Fruit fly (Drosophila melanogaster) whole organism, embryonic: ENCODE results near the gene AP-1sigma.
A peak's percentile ranks its signal among the peaks of the same experiment; 100 is the strongest.

Source experiments
- Abd-B ChIP-seq: fragments of 200-800 bp; sonication (Bioruptor generic); optimal IDR thresholded peaks from 2 replicates; lab custom pipeline; 2018; ENCODE audit warnings: missing biosample characterization, mild to moderate bottlenecking, missing genetic modification characterization, moderate library complexity
- Atf-2 ChIP-seq: fragments of 200-800 bp; sonication (Bioruptor generic); optimal IDR thresholded peaks from 2 replicates; lab custom pipeline; 2016; ENCODE audit warnings: missing biosample characterization, missing genetic modification characterization
- CG10462 ChIP-seq: fragments of 200-800 bp; sonication (Bioruptor generic); optimal IDR thresholded peaks from 2 replicates; lab custom pipeline; 2016; ENCODE audit warnings: missing biosample characterization, missing genetic modification characterization
- CG11560 ChIP-seq: fragments of 200-800 bp; sonication (Bioruptor generic); IDR thresholded peaks from 3 replicates; pipeline ENCODE4 v1.3.6; 2022; ENCODE audit warnings: missing biosample characterization, missing genetic modification characterization
- CG12219 ChIP-seq: fragments of 200-800 bp; sonication (Bioruptor generic); optimal IDR thresholded peaks from 3 replicates; lab custom pipeline; 2018; ENCODE audit warnings: missing biosample characterization, mild to moderate bottlenecking, missing genetic modification characterization
- CG12769 ChIP-seq: fragments of 200-800 bp; sonication (Bioruptor generic); optimal IDR thresholded peaks from 2 replicates; lab custom pipeline; 2019; ENCODE audit warnings: missing biosample characterization, mild to moderate bottlenecking, missing genetic modification characterization, moderate library complexity
- CG13894 ChIP-seq: fragments of 200-800 bp; sonication (Bioruptor generic); optimal IDR thresholded peaks from 3 replicates; lab custom pipeline; 2018; ENCODE audit warnings: missing biosample characterization, mild to moderate bottlenecking, missing genetic modification characterization, moderate library complexity
- CG14050 ChIP-seq: fragments of 200-800 bp; sonication (Bioruptor generic); IDR thresholded peaks from 3 replicates; pipeline ENCODE4 v1.3.6; 2022; ENCODE audit warnings: missing biosample characterization, missing genetic modification characterization
- CG15269 ChIP-seq: fragments of 200-800 bp; sonication (Bioruptor generic); optimal IDR thresholded peaks from 2 replicates; lab custom pipeline; 2018; ENCODE audit warnings: missing biosample characterization, mild to moderate bottlenecking, missing genetic modification characterization, moderate library complexity
- CG15601 ChIP-seq: fragments of 200-800 bp; sonication (Bioruptor generic); optimal IDR thresholded peaks from 3 replicates; lab custom pipeline; 2019; ENCODE audit warnings: missing biosample characterization, mild to moderate bottlenecking, missing genetic modification characterization, moderate library complexity
- CG16813 ChIP-seq: fragments of 200-800 bp; sonication (Bioruptor generic); IDR thresholded peaks from 3 replicates; pipeline ENCODE4 v1.3.6; 2022; ENCODE audit warnings: missing biosample characterization, missing genetic modification characterization; ENCODE audit not compliant: partially characterized antibody
- CG17385 ChIP-seq: fragments of 200-800 bp; sonication (Bioruptor generic); optimal IDR thresholded peaks from 3 replicates; lab custom pipeline; 2018; ENCODE audit warnings: missing biosample characterization, mild to moderate bottlenecking, missing genetic modification characterization
- CG17612 ChIP-seq: fragments of 200-800 bp; sonication (Bioruptor generic); IDR thresholded peaks from 2 replicates; pipeline ENCODE4 v1.3.6; 2022; ENCODE audit warnings: missing biosample characterization, missing genetic modification characterization
- CG17829 ChIP-seq: fragments of 200-800 bp; optimal IDR thresholded peaks from 2 replicates; lab custom pipeline; 2019; ENCODE audit warnings: missing biosample characterization, mild to moderate bottlenecking, missing genetic modification characterization, moderate library complexity
- CG2120 ChIP-seq: fragments of 200-800 bp; sonication (Bioruptor generic); optimal IDR thresholded peaks from 3 replicates; lab custom pipeline; 2016; ENCODE audit warnings: missing biosample characterization, missing genetic modification characterization
- CG30020 ChIP-seq: fragments of 200-800 bp; optimal IDR thresholded peaks from 2 replicates; lab custom pipeline; 2019; ENCODE audit warnings: missing biosample characterization, mild to moderate bottlenecking, missing genetic modification characterization, moderate library complexity
- CG3281 ChIP-seq: fragments of 200-800 bp; sonication (Bioruptor generic); optimal IDR thresholded peaks from 3 replicates; lab custom pipeline; 2017; ENCODE audit warnings: missing biosample characterization, mild to moderate bottlenecking, missing genetic modification characterization
- CG4617 ChIP-seq: fragments of 200-800 bp; sonication (Bioruptor generic); optimal IDR thresholded peaks from 3 replicates; lab custom pipeline; 2016; ENCODE audit warnings: missing biosample characterization, missing genetic modification characterization, borderline replicate concordance
- CG6175 ChIP-seq: fragments of 200-800 bp; sonication (Bioruptor generic); IDR thresholded peaks from 3 replicates; pipeline ENCODE4 v1.3.6; 2022; ENCODE audit warnings: missing biosample characterization, missing genetic modification characterization
- CG7839 ChIP-seq: fragments of 200-800 bp; sonication (Bioruptor generic); optimal IDR thresholded peaks from 3 replicates; lab custom pipeline; 2018; ENCODE audit warnings: missing biosample characterization, mild to moderate bottlenecking, missing genetic modification characterization, moderate library complexity
- CG8290 ChIP-seq, 3 experiments: fragments of 200-800 bp; sonication (Bioruptor generic); optimal IDR thresholded peaks; 2 replicates each; lab custom pipeline; 2016 to 2019; ENCODE audit warnings: missing biosample characterization in 3 of 3, missing genetic modification characterization in 3 of 3, mild to moderate bottlenecking in 2 of 3, moderate library complexity in 1 of 3
- CG8924 ChIP-seq: fragments of 200-800 bp; optimal IDR thresholded peaks from 3 replicates; lab custom pipeline; 2019; ENCODE audit warnings: missing biosample characterization, mild to moderate bottlenecking, missing genetic modification characterization, moderate library complexity
- CG9797 ChIP-seq: fragments of 200-800 bp; sonication (Bioruptor generic); optimal IDR thresholded peaks from 3 replicates; lab custom pipeline; 2018; ENCODE audit warnings: missing biosample characterization, mild to moderate bottlenecking, missing genetic modification characterization
- D19A ChIP-seq: fragments of 200-800 bp; optimal IDR thresholded peaks from 3 replicates; lab custom pipeline; 2019; ENCODE audit warnings: missing biosample characterization, mild to moderate bottlenecking, missing genetic modification characterization, moderate library complexity
- Doc3 ChIP-seq: fragments of 200-800 bp; sonication (Bioruptor generic); IDR thresholded peaks from 3 replicates; pipeline ENCODE4 v1.3.6; 2022; ENCODE audit warnings: missing biosample characterization, missing genetic modification characterization; ENCODE audit not compliant: partially characterized antibody
- Dp ChIP-seq: fragments of 200-800 bp; sonication (Bioruptor generic); optimal IDR thresholded peaks from 2 replicates; lab custom pipeline; 2018; ENCODE audit warnings: missing biosample characterization, mild to moderate bottlenecking, missing genetic modification characterization, moderate library complexity
- Drgx ChIP-seq: fragments of 200-800 bp; sonication (Bioruptor generic); IDR thresholded peaks from 2 replicates; pipeline ENCODE4 v1.3.6; 2022; ENCODE audit warnings: missing biosample characterization, missing genetic modification characterization
- Ets97D ChIP-seq: fragments of 200-800 bp; sonication (Bioruptor generic); optimal IDR thresholded peaks from 3 replicates; lab custom pipeline; 2016; ENCODE audit warnings: missing biosample characterization, missing genetic modification characterization
- Gug ChIP-seq: fragments of 200-800 bp; sonication (Bioruptor generic); IDR thresholded peaks from 4 replicates; pipeline ENCODE4 v1.3.6; 2022; ENCODE audit warnings: missing biosample characterization, missing genetic modification characterization
- HmgZ ChIP-seq: fragments of 200-800 bp; sonication (Bioruptor generic); optimal IDR thresholded peaks from 2 replicates; lab custom pipeline; 2018; ENCODE audit warnings: missing biosample characterization, mild to moderate bottlenecking, missing genetic modification characterization
- Oli ChIP-seq: fragments of 200-800 bp; sonication (Bioruptor generic); optimal IDR thresholded peaks from 2 replicates; lab custom pipeline; 2018; ENCODE audit warnings: missing biosample characterization, mild to moderate bottlenecking, missing genetic modification characterization, moderate library complexity
- Rx ChIP-seq: fragments of 200-800 bp; sonication (Bioruptor generic); IDR thresholded peaks from 2 replicates; pipeline ENCODE4 v1.3.6; 2022; ENCODE audit warnings: missing biosample characterization, missing genetic modification characterization
- Sry-β ChIP-seq: fragments of 200-800 bp; sonication (Bioruptor generic); optimal IDR thresholded peaks from 2 replicates; lab custom pipeline; 2018; ENCODE audit warnings: missing biosample characterization, mild to moderate bottlenecking, missing genetic modification characterization, moderate library complexity
- Trl ChIP-seq, 3 experiments: fragments of >200 bp in 2 of 3; fragments of 200-800 bp in 1 of 3; sonication (Bioruptor generic) in 1 of 3; optimal IDR thresholded peaks; 2 replicates in 1 of 3; 3 replicates in 2 of 3; lab custom pipeline; 2016 to 2017; ENCODE audit warnings: missing biosample characterization in 1 of 3, missing genetic modification characterization in 1 of 3
- ase ChIP-seq: fragments of 200-800 bp; sonication (Bioruptor generic); IDR thresholded peaks from 3 replicates; pipeline ENCODE4 v1.3.6; 2022; ENCODE audit warnings: missing biosample characterization, missing genetic modification characterization
- fd3F ChIP-seq: fragments of 200-800 bp; sonication (Bioruptor generic); optimal IDR thresholded peaks from 2 replicates; lab custom pipeline; 2018; ENCODE audit warnings: missing biosample characterization, mild to moderate bottlenecking, missing genetic modification characterization, moderate library complexity
- gem ChIP-seq: fragments of 200-800 bp; sonication (Bioruptor generic); optimal IDR thresholded peaks from 2 replicates; lab custom pipeline; 2019; ENCODE audit warnings: missing biosample characterization, mild to moderate bottlenecking, missing genetic modification characterization, moderate library complexity
- klu ChIP-seq: fragments of 200-800 bp; sonication (Bioruptor generic); IDR thresholded peaks from 2 replicates; pipeline ENCODE4 v1.3.6; 2022; ENCODE audit warnings: missing biosample characterization, missing genetic modification characterization
- knrl ChIP-seq: fragments of 200-800 bp; sonication (Bioruptor generic); IDR thresholded peaks from 3 replicates; pipeline ENCODE4 v1.3.6; 2022; ENCODE audit warnings: missing biosample characterization, missing genetic modification characterization; ENCODE audit not compliant: partially characterized antibody
- luna ChIP-seq: fragments of 200-800 bp; sonication (Bioruptor generic); optimal IDR thresholded peaks from 2 replicates; lab custom pipeline; 2016; ENCODE audit warnings: missing biosample characterization, missing genetic modification characterization
- nerfin-1 ChIP-seq: fragments of 200-800 bp; sonication (Bioruptor generic); optimal IDR thresholded peaks from 3 replicates; lab custom pipeline; 2019; ENCODE audit warnings: missing biosample characterization, mild to moderate bottlenecking, missing genetic modification characterization, moderate library complexity
- onecut ChIP-seq: fragments of 200-800 bp; sonication (Bioruptor generic); IDR thresholded peaks from 2 replicates; pipeline ENCODE4 v1.3.6; 2022; ENCODE audit warnings: missing biosample characterization, missing genetic modification characterization
- otp ChIP-seq: fragments of 200-800 bp; sonication (Bioruptor generic); IDR thresholded peaks from 3 replicates; pipeline ENCODE4, ENCODE4 v1.3.6; 2022; ENCODE audit warnings: missing biosample characterization, missing genetic modification characterization
- pita ChIP-seq: fragments of 200-800 bp; sonication (Bioruptor generic); optimal IDR thresholded peaks from 2 replicates; lab custom pipeline; 2017; ENCODE audit warnings: missing biosample characterization, mild to moderate bottlenecking, missing genetic modification characterization
- ranshi ChIP-seq: fragments of 200-800 bp; sonication (Bioruptor generic); IDR thresholded peaks from 2 replicates; pipeline ENCODE4 v1.3.6; 2022; ENCODE audit warnings: missing biosample characterization, missing genetic modification characterization
- schlank ChIP-seq: fragments of 200-800 bp; sonication (Bioruptor generic); optimal IDR thresholded peaks from 2 replicates; lab custom pipeline; 2018; ENCODE audit warnings: missing biosample characterization, mild to moderate bottlenecking, missing genetic modification characterization
- slbo ChIP-seq: fragments of 200-800 bp; sonication (Bioruptor generic); IDR thresholded peaks from 2 replicates; pipeline ENCODE4 v1.3.6; 2022; ENCODE audit warnings: missing biosample characterization, missing genetic modification characterization
- stwl ChIP-seq: fragments of 200-800 bp; sonication (Bioruptor generic); optimal IDR thresholded peaks from 3 replicates; lab custom pipeline; 2018; ENCODE audit warnings: missing biosample characterization, mild to moderate bottlenecking, missing genetic modification characterization, moderate library complexity
- toy ChIP-seq: fragments of 200-800 bp; sonication (Bioruptor generic); IDR thresholded peaks from 2 replicates; pipeline ENCODE4 v1.3.6; 2022; ENCODE audit warnings: missing biosample characterization, missing genetic modification characterization

Gene AP-1sigma

dm6 chr3R:23928950-23929602 is 29.4 kb upstream of the AP-1sigma start, which contains the start of the genes CG43998, CG43999 and CG31142 (continued):
- TF ChIP-seq onecut (no peak), ase (GFP tag; lab: Robert Waterston, UW) (no peak), CG15269 (tag; lab: Kevin White, UChicago) (no peak), Sry-β (GFP tag; lab: Kevin White, UChicago) (no peak), CG6175 (GFP tag; lab: Robert Waterston, UW) (no peak), CG2120 (GFP tag; lab: Kevin White, UChicago) (peak; percentile 28), nerfin-1 (tag; lab: Kevin White, UChicago) (no peak), CG8924 (tag; lab: Kevin White, UChicago) (no peak), CG15601 (tag; lab: Kevin White, UChicago) (no peak), Drgx (GFP tag; lab: Robert Waterston, UW) (no peak), CG10462 (GFP tag; lab: Kevin White, UChicago) (no peak), CG4617 (peak; percentile 33), gem (no peak), CG16813 (no peak), klu (no peak), ranshi (GFP tag; lab: Robert Waterston, UW) (no peak), CG17612 (no peak), schlank (no peak), HmgZ (tag; lab: Kevin White, UChicago) (peak; percentile 35), CG13894 (tag; lab: Kevin White, UChicago) (no peak), Gug (no peak), CG3281 (GFP tag; lab: Kevin White, UChicago) (no peak), CG12769 (no peak), CG17385 (peak; percentile 10), pita (no peak), Rx (GFP tag; lab: Robert Waterston, UW) (no peak), Ets97D (GFP tag; lab: Kevin White, UChicago) (no peak), Atf-2 (GFP tag; lab: Kevin White, UChicago) (no peak), CG12219 (GFP tag; lab: Kevin White, UChicago) (no peak), Trl (optimal IDR thresholded peaks at IDR 0.05; lab: Kevin White, UChicago) (no peak), Trl (GFP tag; optimal IDR thresholded peaks at IDR 0.05; lab: Kevin White, UChicago) (no peak), CG11560 (tag; lab: Robert Waterston, UW) (no peak), toy (GFP tag; lab: Robert Waterston, UW) (no peak), knrl (GFP tag; lab: Robert Waterston, UW) (no peak), Doc3 (GFP tag; lab: Robert Waterston, UW) (no peak), Dp (GFP tag; lab: Kevin White, UChicago) (peak; percentile 53), CG30020 (tag; lab: Kevin White, UChicago) (no peak), CG7839 (tag; lab: Kevin White, UChicago) (no peak), CG8290 (GFP tag; optimal IDR thresholded peaks at IDR 0.05; lab: Kevin White, UChicago) (no peak), CG8290 (tag; optimal IDR thresholded peaks at IDR 0.05; lab: Kevin White, UChicago) (peak in 1 of 2 experiments; percentile 43), fd3F (no peak), slbo (GFP tag; lab: Robert Waterston, UW) (no peak), CG14050 (GFP tag; lab: Robert Waterston, UW) (no peak), otp (GFP tag; lab: Robert Waterston, UW) (0 out of 3 replicates have a peak, but pooled peaks have one; percentile 12), stwl (peak; percentile 3), Abd-B (no peak), CG17829 (tag; lab: Kevin White, UChicago) (no peak), CG9797 (GFP tag; lab: Kevin White, UChicago) (peak; percentile 45), Oli (tag; lab: Kevin White, UChicago) (no peak), luna (GFP tag; lab: Kevin White, UChicago) (no peak), D19A (peak; percentile 97)
